Worm (Caenorhabditis elegans): ENCODE results near the gene F13E9.15.

The F13E9.15 gene

ce11 chrIV:10899091-10899490 is 9.4 kb upstream of the F13E9.15 start, which contains the start of the genes F13E9.9 and F13E9.19:
F13E9.9 (minus strand) TSS chrIV:10899191.
F13E9.19 (plus strand) TSS chrIV:10899406.
- TF ChIP-seq F22D6.2 (tag; optimal IDR thresholded peaks at IDR 0.05) (no peak), hrde-1 (tag; optimal IDR thresholded peaks at IDR 0.05; ENCODE audit: borderline replicate concordance) (no peak), B0035.1 (tag; optimal IDR thresholded peaks at IDR 0.05) (no peak), lin-40 (tag; optimal IDR thresholded peaks at IDR 0.05) (no peak), T07F8.4 (tag; optimal IDR thresholded peaks at IDR 0.05) (no peak), unc-62 (GFP tag; optimal IDR thresholded peaks at IDR 0.05) (no peak), ztf-22 (GFP tag; optimal IDR thresholded peaks at IDR 0.05) (no peak), madf-8 (GFP tag; conservative IDR thresholded peaks at IDR 0.05) (no peak), athp-1 (tag; optimal IDR thresholded peaks at IDR 0.05) (no peak), pha-4 (tag; optimal IDR thresholded peaks at IDR 0.05) (no peak), F52B5.7 (tag; optimal IDR thresholded peaks at IDR 0.05) (no peak)

- TF ChIP-seq pbrm-1 (GFP tag; IDR thresholded peaks at IDR 0.05) (no peak), lsl-1 (GFP tag; optimal IDR thresholded peaks at IDR 0.05) (no peak), ceh-91 (GFP tag; IDR thresholded peaks at IDR 0.05) (no peak), nhr-90 (tag; optimal IDR thresholded peaks at IDR 0.05) (no peak), ztf-25 (GFP tag; IDR thresholded peaks at IDR 0.05) (no peak), lsy-27 (tag; optimal IDR thresholded peaks at IDR 0.05; ENCODE audit: borderline replicate concordance, insufficient read depth) (no peak), nfya-2 (GFP tag; IDR thresholded peaks at IDR 0.05) (no peak), snpc-4 (GFP tag; optimal IDR thresholded peaks at IDR 0.05) (no peak), snpc-4 (tag; optimal IDR thresholded peaks at IDR 0.05) (no peak), attf-3 (GFP tag; conservative IDR thresholded peaks at IDR 0.05) (no peak), efl-1 (GFP tag; optimal IDR thresholded peaks at IDR 0.05) (no peak), dpl-1 (GFP tag; optimal IDR thresholded peaks at IDR 0.05) (no peak), Y95B8A.8 (GFP tag; IDR thresholded peaks at IDR 0.05) (no peak), madf-3 (GFP tag; IDR thresholded peaks at IDR 0.05) (no peak), madf-8 (GFP tag; conservative IDR thresholded peaks at IDR 0.05) (no peak), lin-40 (tag; optimal IDR thresholded peaks at IDR 0.05) (no peak), B0019.2 (GFP tag; conservative IDR thresholded peaks at IDR 0.05) (no peak), let-526 (GFP tag; IDR thresholded peaks at IDR 0.05) (no peak), dpff-1 (tag; optimal IDR thresholded peaks at IDR 0.05) (no peak)
Observed at ce11 chrIV:10898160-10898559, 8.5 kb upstream of the F13E9.15 start.

ce11 chrIV:10896512-10896911 is 6.8 kb upstream of the F13E9.15 start, which contains the start of gene srlf-13:
srlf-13 (minus strand) TSS chrIV:10896612.
- TF ChIP-seq T26A5.8 (tag; optimal IDR thresholded peaks at IDR 0.05) = no peak
- no peak for TF ChIP-seq pbrm-1 (GFP tag; IDR thresholded peaks at IDR 0.05)

ce11 chrIV:10894255-10894654 is 4.6 kb upstream of the F13E9.15 start, which contains the start of gene srlf-14:
srlf-14 (minus strand) TSS chrIV:10894355.
- no peak for TF ChIP-seq ekl-4 (GFP tag; IDR thresholded peaks at IDR 0.05)

ce11 chrIV:10891993-10892392 is 2.3 kb upstream of the F13E9.15 start, which contains the start of gene srlf-12:
srlf-12 (minus strand) TSS chrIV:10892093.
- TF ChIP-seq nhr-27 (tag; optimal IDR thresholded peaks at IDR 0.05) (no peak), bed-1 (GFP tag; IDR thresholded peaks at IDR 0.05) (no peak), efl-1 (GFP tag; optimal IDR thresholded peaks at IDR 0.05) (no peak), atf-7 (tag; optimal IDR thresholded peaks at IDR 0.05) (no peak), lin-40 (tag; optimal IDR thresholded peaks at IDR 0.05) (no peak), mes-4 (tag; optimal IDR thresholded peaks at IDR 0.05) (no peak), lin-35 (GFP tag; optimal IDR thresholded peaks at IDR 0.05) (no peak), cebp-1 (GFP tag; IDR thresholded peaks at IDR 0.05) (no peak), cebp-1 (tag; optimal IDR thresholded peaks at IDR 0.05) (no peak), F57A8.1 (GFP tag; optimal IDR thresholded peaks at IDR 0.05) (no peak), B0261.1 (tag; optimal IDR thresholded peaks at IDR 0.05) (no peak), K12H6.12 (tag; optimal IDR thresholded peaks at IDR 0.05) (no peak), madf-3 (GFP tag; IDR thresholded peaks at IDR 0.05) (no peak)
